Worm (Caenorhabditis elegans) whole organism, mixed stage, embryonic: ENCODE measurements around the gene C04E6.7.

ENCODE experiments used
- nhr-28 ChIP-seq: fragments of 150-350 bp; optimal IDR thresholded peaks from 2 replicates; lab custom pipeline; 2014; ENCODE audit warnings: missing biosample characterization, missing genetic modification characterization
- pha-4 ChIP-seq: fragments of 150-350 bp; optimal IDR thresholded peaks from 2 replicates; lab custom pipeline; 2018; ENCODE audit warnings: missing biosample characterization, missing genetic modification reagents, missing genetic modification characterization
- unc-39 ChIP-seq: fragments of 150-350 bp; optimal IDR thresholded peaks from 2 replicates; lab custom pipeline; 2014; ENCODE audit warnings: missing biosample characterization, missing genetic modification characterization

DNA sequence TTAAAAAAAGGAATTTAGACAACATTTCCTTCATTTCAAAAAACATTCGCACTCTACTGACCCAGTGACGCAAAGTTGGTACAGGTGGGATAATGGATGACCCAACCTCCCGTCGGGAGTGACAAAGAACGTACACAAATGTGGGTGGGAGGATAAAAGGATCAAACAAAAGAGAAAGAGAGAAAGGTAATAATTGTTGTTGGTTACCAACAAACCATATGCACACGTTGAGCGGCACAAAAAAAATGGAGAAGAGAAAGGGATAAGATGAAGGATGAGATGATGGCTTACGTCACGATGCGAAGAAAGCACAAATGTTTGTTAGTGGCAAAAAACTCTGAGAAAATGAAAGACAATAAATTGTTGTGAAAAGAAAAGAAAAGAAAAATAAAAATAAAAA, 41.5 kb upstream of the C04E6.7 start:
- TF ChIP-seq unc-39 (no peak), nhr-28 (tag; lab: Kevin White, UChicago) (no peak), pha-4 (tag; lab: Kevin White, UChicago) (no peak)
